Fruit fly (Drosophila melanogaster): ENCODE data around the gene CG14105.

The CG14105 gene

DNA sequence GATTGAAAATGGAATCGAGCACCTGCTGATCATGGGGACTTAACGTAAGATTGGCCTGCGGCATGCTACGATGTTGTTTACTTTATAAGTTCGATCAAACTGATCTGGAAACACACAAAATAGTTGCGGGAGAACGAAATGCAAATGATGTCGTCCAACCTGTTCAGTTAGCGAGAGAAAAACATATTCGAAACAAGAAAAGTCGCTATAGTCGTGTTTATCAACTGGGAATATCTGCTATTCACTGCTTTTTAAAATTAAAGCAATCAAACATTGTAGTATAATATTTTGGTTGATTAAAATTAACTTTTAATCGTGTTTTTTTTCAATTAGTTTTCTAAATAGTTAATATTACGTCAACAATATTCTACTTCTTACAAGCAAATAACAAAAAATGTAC is at the start of gene CG14105:
CG14105 (minus strand) TSS at position 101 of the 400 bp plus-strand sequence.
- TF ChIP-seq D1 (tag; optimal IDR thresholded peaks at IDR 0.05): no peak
- no peak for TF ChIP-seq CG14655 (GFP tag; optimal IDR thresholded peaks at IDR 0.05)
- no peak for TF ChIP-seq CG34367 (tag; optimal IDR thresholded peaks at IDR 0.05)
- TF ChIP-seq rn (GFP tag; IDR thresholded peaks at IDR 0.05): no peak
- no peak for TF ChIP-seq Pif1A (GFP tag; optimal IDR thresholded peaks at IDR 0.05)
- TF ChIP-seq CG32121 (GFP tag; IDR thresholded peaks at IDR 0.05): no peak
- no peak for TF ChIP-seq CG9948 (tag; optimal IDR thresholded peaks at IDR 0.05)
- no peak for TF ChIP-seq fd96Ca (GFP tag; IDR thresholded peaks at IDR 0.05)
- no peak for TF ChIP-seq gl (tag; optimal IDR thresholded peaks at IDR 0.05)
- no peak for TF ChIP-seq CG4496 (GFP tag; IDR thresholded peaks at IDR 0.05)
- no peak for TF ChIP-seq CG17806 (tag; optimal IDR thresholded peaks at IDR 0.05)
- TF ChIP-seq Pif1B (GFP tag; optimal IDR thresholded peaks at IDR 0.05): no peak
- no peak for TF ChIP-seq CG13204 (GFP tag; optimal IDR thresholded peaks at IDR 0.05)
- no peak for TF ChIP-seq CG15710 (tag; optimal IDR thresholded peaks at IDR 0.05)
- TF ChIP-seq CG10348 (GFP tag; IDR thresholded peaks at IDR 0.05): no peak

DNA sequence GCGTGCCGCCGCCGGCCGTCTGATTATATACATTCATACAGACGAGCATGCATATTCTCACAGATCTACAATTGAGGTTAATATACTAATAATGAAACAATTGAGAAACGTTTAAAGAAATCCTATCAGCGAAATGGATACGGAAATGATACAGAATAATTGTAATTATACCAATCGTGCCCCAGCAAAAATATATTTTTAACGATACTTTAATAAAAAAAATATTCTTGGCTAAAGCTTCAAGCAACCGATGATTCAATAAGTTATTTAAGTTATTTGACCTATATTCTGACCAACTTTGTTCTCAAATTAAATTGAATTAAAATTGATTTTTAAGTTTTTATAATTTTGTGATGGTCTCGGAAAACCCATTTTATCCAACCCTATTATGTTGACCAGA is 49.6 kb upstream of the CG14105 start:
- TF ChIP-seq D1 (tag; optimal IDR thresholded peaks at IDR 0.05): no peak
- TF ChIP-seq EcR (GFP tag; optimal IDR thresholded peaks at IDR 0.05): no peak
- no peak for TF ChIP-seq Pif1B (GFP tag; optimal IDR thresholded peaks at IDR 0.05)
- TF ChIP-seq CG12605 (GFP tag; IDR thresholded peaks at IDR 0.05): peak; percentile 18; the same call in 1 of the 2 replicates
- TF ChIP-seq CG9948 (tag; optimal IDR thresholded peaks at IDR 0.05): no peak
- TF ChIP-seq CG17806 (tag; optimal IDR thresholded peaks at IDR 0.05): no peak
- TF ChIP-seq fd96Ca (GFP tag; IDR thresholded peaks at IDR 0.05): no peak
- peak; percentile 15 for TF ChIP-seq CG8301 (tag; optimal IDR thresholded peaks at IDR 0.05)

DNA sequence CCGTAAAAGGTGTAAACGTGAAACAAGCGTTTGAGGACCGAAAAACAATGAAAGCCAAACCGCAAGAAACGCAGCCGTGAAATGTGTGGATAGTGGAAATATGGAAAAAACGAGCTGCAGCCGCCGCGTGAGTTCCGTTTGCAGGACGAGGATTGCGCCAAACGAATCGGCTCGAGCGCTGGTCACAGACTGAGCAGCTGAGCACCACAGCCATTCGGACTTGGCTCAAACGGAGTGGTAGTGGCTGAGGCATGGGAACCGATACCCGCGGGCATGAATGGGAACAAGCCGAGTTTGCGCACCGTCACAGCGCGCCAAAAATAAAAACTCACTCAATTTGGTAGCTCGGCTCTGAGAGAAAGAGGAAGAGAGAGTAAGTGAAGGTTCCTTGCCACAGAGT is 48.1 kb upstream of the CG14105 start, which contains the start of gene CG10089:
CG10089 (minus strand) TSS at position 181 of the 400 bp plus-strand sequence.
- no peak for TF ChIP-seq EcR (GFP tag; optimal IDR thresholded peaks at IDR 0.05)
- no peak for TF ChIP-seq CG15710 (tag; optimal IDR thresholded peaks at IDR 0.05)
- no peak for TF ChIP-seq CG12605 (GFP tag; IDR thresholded peaks at IDR 0.05)
- TF ChIP-seq CG32121 (GFP tag; IDR thresholded peaks at IDR 0.05): no peak
- no peak for TF ChIP-seq gl (tag; optimal IDR thresholded peaks at IDR 0.05)
- TF ChIP-seq fd96Ca (GFP tag; IDR thresholded peaks at IDR 0.05): no peak
- no peak for TF ChIP-seq Ets98B (GFP tag; IDR thresholded peaks at IDR 0.05)
- TF ChIP-seq CG10348 (GFP tag; IDR thresholded peaks at IDR 0.05): no peak
- no peak for TF ChIP-seq CG13204 (GFP tag; optimal IDR thresholded peaks at IDR 0.05)
- TF ChIP-seq Pif1A (GFP tag; optimal IDR thresholded peaks at IDR 0.05): no peak
- TF ChIP-seq D1 (tag; optimal IDR thresholded peaks at IDR 0.05): no peak
- no peak for TF ChIP-seq CG4496 (GFP tag; IDR thresholded peaks at IDR 0.05)
- no peak for TF ChIP-seq CG8159 (tag; optimal IDR thresholded peaks at IDR 0.05)

DNA sequence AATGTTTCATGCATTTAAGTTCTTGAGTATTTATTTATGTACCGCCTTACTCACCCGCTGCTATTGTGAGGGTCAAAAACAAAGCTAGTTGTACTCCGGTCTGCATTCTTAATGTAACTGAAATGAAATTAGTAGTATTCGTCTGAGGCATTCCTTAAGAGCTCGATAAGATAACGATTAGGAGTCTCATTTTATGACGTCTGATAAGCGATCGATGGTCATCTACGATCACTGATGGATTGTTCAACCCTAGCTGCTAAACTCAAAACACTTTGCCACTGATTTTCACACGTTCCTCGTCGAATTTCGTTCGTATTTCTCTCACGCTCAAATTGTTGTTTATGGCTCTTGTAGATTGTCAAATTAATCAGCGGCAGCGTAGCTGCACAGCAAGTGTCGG is 30.7 kb upstream of the CG14105 start, which contains the start of gene CG10116:
CG10116 (minus strand) TSS at position 106 of the 400 bp plus-strand sequence.
- TF ChIP-seq Snoo (tag; optimal IDR thresholded peaks at IDR 0.05) (no peak), Ets98B (GFP tag; IDR thresholded peaks at IDR 0.05) (no peak), EcR (GFP tag; optimal IDR thresholded peaks at IDR 0.05) (no peak), CG9948 (tag; optimal IDR thresholded peaks at IDR 0.05) (no peak), fd96Ca (GFP tag; IDR thresholded peaks at IDR 0.05) (no peak), CG12605 (GFP tag; IDR thresholded peaks at IDR 0.05) (no peak), CG32121 (GFP tag; IDR thresholded peaks at IDR 0.05) (no peak), CG14655 (GFP tag; optimal IDR thresholded peaks at IDR 0.05) (no peak), Pif1A (GFP tag; optimal IDR thresholded peaks at IDR 0.05) (no peak), CG8159 (tag; optimal IDR thresholded peaks at IDR 0.05) (no peak), rn (GFP tag; IDR thresholded peaks at IDR 0.05) (no peak), Pif1B (GFP tag; optimal IDR thresholded peaks at IDR 0.05) (no peak), CG15710 (tag; optimal IDR thresholded peaks at IDR 0.05) (no peak), CG17806 (tag; optimal IDR thresholded peaks at IDR 0.05) (no peak), CG8301 (tag; optimal IDR thresholded peaks at IDR 0.05) (no peak), D1 (tag; optimal IDR thresholded peaks at IDR 0.05) (no peak), CG34367 (tag; optimal IDR thresholded peaks at IDR 0.05) (no peak), CG10348 (GFP tag; IDR thresholded peaks at IDR 0.05) (no peak), CG13204 (GFP tag; optimal IDR thresholded peaks at IDR 0.05) (no peak), gl (tag; optimal IDR thresholded peaks at IDR 0.05) (no peak)

DNA sequence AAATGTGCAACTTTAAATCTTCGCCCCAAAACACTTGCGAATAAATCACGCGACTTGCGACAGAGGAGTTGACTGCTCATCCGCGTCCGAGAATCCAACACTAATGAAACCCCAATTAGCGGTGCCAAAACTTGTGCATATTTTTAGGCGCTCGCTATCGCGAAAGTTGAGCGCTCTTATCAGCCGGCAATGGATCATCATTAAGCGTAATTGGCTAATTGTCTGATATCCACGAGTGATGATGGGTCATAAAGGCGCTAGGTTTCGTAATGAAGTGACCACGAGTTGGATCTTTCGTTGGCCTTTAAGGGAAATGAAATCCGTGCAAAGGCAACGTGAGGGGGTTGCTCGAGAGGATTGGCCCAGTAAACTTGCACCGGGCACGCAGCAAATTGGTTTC is 28.3 kb upstream of the CG14105 start:
- TF ChIP-seq CG4496 (GFP tag; IDR thresholded peaks at IDR 0.05): no peak
- no peak for TF ChIP-seq CG32121 (GFP tag; IDR thresholded peaks at IDR 0.05)
- TF ChIP-seq CG17806 (tag; optimal IDR thresholded peaks at IDR 0.05): no peak
- no peak for TF ChIP-seq rn (GFP tag; IDR thresholded peaks at IDR 0.05)
- no peak for TF ChIP-seq CG8159 (tag; optimal IDR thresholded peaks at IDR 0.05)
- TF ChIP-seq CG9948 (tag; optimal IDR thresholded peaks at IDR 0.05): no peak

DNA sequence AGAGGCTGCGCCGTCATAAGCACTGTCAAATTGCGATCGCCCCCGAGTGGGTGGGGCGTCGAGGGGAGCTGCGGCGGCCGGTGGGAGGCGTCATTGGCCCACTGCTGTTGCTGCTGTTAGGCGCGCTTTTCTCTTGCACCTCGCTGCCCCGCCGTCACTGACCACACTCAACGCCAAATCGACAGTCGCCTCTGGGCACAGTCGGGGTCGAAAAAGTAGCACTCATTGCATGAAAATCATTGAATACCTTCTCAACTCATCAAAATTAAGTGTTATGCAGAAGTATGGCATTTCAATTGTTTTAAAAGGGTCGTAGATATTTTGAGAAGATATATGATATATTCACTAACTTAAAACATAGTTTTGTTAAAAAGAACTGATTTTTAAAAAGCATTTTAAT is 25.8 kb upstream of the CG14105 start:
- TF ChIP-seq D1 (tag; optimal IDR thresholded peaks at IDR 0.05) (no peak), Pif1A (GFP tag; optimal IDR thresholded peaks at IDR 0.05) (no peak), rn (GFP tag; IDR thresholded peaks at IDR 0.05) (0 out of 2 replicates have a peak, but pooled peaks have one; percentile 13), fd96Ca (GFP tag; IDR thresholded peaks at IDR 0.05) (peak; percentile 64; the same call in 2 of the 3 replicates), CG8159 (tag; optimal IDR thresholded peaks at IDR 0.05) (no peak), CG13204 (GFP tag; optimal IDR thresholded peaks at IDR 0.05) (no peak), CG17806 (tag; optimal IDR thresholded peaks at IDR 0.05) (no peak), Snoo (tag; optimal IDR thresholded peaks at IDR 0.05) (no peak), CG14655 (GFP tag; optimal IDR thresholded peaks at IDR 0.05) (peak; percentile 14), CG8301 (tag; optimal IDR thresholded peaks at IDR 0.05) (no peak), CG34367 (tag; optimal IDR thresholded peaks at IDR 0.05) (no peak), Ets98B (GFP tag; IDR thresholded peaks at IDR 0.05) (peak; percentile 33; the same call in 1 of the 2 replicates), CG10348 (GFP tag; IDR thresholded peaks at IDR 0.05) (no peak), CG9948 (tag; optimal IDR thresholded peaks at IDR 0.05) (no peak), CG4496 (GFP tag; IDR thresholded peaks at IDR 0.05) (0 out of 3 replicates have a peak, but pooled peaks have one; percentile 44), CG15710 (tag; optimal IDR thresholded peaks at IDR 0.05) (no peak), CG12605 (GFP tag; IDR thresholded peaks at IDR 0.05) (no peak), EcR (GFP tag; optimal IDR thresholded peaks at IDR 0.05) (no peak), CG32121 (GFP tag; IDR thresholded peaks at IDR 0.05) (peak; percentile 74), gl (tag; optimal IDR thresholded peaks at IDR 0.05) (no peak), Pif1B (GFP tag; optimal IDR thresholded peaks at IDR 0.05) (no peak)
